Worm (Caenorhabditis elegans) whole organism, L4/young adult: Measurements from ENCODE around the gene F45E1.4.

ENCODE experiments used
- W03F9.2 ChIP-seq: fragments of 150-350 bp; optimal IDR thresholded peaks from 2 replicates; lab custom pipeline; 2014; ENCODE audit warnings: missing biosample characterization, missing genetic modification characterization
- dao-5 ChIP-seq: sonication (generic microtip); optimal IDR thresholded peaks from 2 replicates; lab custom pipeline; 2016; ENCODE audit warnings: missing genotype, missing genetic modification characterization, moderate library complexity, missing compliant biosample characterization
- him-1 ChIP-seq: sonication (generic microtip); optimal IDR thresholded peaks from 2 replicates; lab custom pipeline; 2016; ENCODE audit warnings: missing genotype, missing genetic modification reagents, missing genetic modification characterization, missing compliant biosample characterization

F45E1.4 gene

DNA sequence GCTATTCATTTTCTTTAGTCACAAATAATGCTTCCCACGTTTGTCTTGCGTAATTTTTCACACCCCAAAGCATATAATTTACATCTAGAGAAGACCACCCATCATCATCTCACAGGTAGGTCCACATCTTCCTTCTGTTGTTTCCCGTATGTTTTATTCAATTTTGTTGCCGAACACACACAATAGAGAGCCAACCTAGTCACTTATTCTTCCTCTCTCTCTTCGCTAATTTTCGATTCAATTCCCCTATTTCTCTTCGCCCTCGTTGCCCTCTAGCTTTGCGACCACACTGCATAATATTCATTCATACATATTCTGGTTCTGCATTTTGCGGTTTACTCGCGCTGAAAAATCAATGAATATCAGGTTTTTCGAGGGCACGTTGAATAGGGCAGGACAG is 20.2 kb downstream of the F45E1.4 start:
- TF ChIP-seq W03F9.2 (tag; lab: Kevin White, UChicago) (no peak), dao-5 (tag; lab: Kevin White, UChicago) (no peak), him-1 (tag; lab: Kevin White, UChicago) (no peak)

DNA sequence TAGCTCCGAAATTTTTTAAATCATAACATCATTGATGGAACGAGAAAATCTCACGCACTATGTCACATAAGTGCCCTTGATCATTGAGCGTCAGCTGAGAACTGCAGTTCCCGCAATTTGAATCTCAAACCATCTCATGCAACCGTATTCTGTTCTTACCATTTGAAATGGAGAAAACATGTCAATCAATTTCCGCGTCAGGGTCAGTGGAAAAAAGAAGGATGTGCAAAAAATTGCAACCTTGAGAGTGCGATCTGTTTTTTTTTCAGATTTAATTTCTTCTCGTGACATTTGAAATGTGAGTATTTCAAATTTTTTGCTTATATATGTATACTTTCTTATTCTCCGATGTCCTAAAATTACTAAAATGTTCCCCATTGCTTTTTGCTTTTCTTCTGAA is 24.9 kb downstream of the F45E1.4 start:
- TF ChIP-seq W03F9.2 (tag; lab: Kevin White, UChicago) (no peak), dao-5 (tag; lab: Kevin White, UChicago) (no peak), him-1 (tag; lab: Kevin White, UChicago) (no peak)

DNA sequence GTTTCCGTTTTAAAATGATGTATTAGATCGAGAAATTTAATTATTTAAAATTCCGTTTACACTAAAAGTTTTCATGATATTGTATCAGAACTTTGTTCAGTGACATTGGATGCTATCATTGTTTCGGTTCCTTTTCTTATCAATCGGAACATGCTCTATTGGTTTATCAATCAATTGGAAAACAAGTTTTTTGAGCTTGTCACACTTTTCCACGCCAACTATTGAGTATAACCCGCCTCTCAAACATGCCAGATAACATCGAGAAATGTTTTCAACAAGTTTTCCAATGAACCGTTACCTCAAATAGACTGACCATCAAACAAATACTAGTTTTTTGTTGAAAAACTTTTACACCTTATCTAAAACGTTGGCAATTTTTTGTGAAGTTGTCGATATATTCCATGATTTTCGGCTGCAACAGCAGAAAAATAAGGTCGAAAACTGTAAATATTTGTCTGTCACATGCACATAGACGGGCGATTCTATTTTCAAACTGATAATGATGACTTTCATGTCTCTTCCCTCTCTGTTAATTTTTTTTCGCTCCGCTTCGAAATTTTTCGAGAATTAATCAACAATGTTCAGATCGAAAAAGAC is 28.7 kb downstream of the F45E1.4 start, which contains the start of gene unk-1:
Gene unk-1, plus strand, starts transcription at position 577 of the 597 bp plus-strand sequence.
- TF ChIP-seq dao-5 (tag; lab: Kevin White, UChicago) (no peak), W03F9.2 (tag; lab: Kevin White, UChicago) (no peak), him-1 (tag; lab: Kevin White, UChicago) (no peak)

DNA sequence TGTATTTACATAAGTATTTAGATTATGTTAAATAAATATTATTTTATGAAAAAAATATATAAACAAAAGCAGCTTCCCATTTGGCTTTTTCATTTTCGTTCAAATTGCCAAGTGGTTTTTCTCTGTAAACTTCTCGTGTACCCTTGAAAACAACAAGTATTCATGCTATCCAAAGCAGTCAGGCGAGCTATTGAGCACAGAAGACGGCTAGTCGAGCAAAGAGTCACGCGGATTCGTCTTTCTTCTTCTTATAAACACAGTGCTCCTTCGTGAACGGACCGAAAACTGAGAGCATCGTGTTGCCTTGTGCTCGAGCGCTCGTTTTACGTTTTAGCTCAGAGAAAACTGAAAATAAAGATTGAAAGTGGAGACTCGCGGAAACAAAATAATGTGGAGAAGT is 30.1 kb downstream of the F45E1.4 start:
- TF ChIP-seq him-1 (tag; lab: Kevin White, UChicago) (peak; percentile 0), dao-5 (tag; lab: Kevin White, UChicago) (no peak), W03F9.2 (tag; lab: Kevin White, UChicago) (no peak)

DNA sequence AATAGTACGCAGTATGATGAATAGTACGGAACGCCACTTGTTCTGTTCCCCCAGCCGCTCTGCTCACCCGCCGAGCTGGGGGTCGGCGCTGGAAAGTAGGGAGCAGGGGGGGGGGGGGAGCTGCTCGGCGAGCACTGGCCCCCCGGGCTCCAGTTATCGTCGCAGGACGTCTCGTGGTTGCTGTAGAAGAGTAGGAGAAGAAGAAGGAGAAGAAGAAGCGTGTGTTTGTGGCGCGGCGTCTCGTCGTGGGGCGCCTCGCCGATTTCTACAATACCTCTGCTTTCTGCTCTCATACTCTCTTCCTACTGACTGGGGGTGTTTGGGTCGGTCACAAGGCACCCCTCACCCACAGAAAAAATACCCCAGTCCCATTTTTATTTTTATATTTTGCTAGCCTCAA is 31.5 kb downstream of the F45E1.4 start:
- TF ChIP-seq W03F9.2 (tag; lab: Kevin White, UChicago) (no peak), him-1 (tag; lab: Kevin White, UChicago) (peak; percentile 58)

DNA sequence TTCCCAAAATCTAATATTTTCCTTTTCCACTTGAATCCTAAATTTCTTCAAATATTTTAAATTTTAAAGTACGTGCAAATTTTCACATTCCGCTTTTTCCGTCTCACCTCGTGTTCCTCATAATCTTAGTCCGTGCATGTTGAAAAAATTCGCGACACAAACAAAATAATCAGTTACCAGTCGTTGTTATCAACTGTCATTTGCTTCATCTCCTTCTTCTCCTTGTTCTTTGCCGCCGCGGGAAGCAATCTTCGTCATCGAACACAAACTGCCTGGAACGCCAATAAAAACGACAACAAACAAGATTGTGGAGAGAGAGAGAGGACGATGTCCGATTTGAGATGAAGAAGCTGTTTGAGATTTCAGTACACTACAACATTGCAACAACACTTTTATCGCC is 32.0 kb downstream of the F45E1.4 start, which contains the start of gene C34D10.5:
Gene C34D10.5, plus strand, starts transcription at position 269 of the 400 bp plus-strand sequence.
- no peak for TF ChIP-seq dao-5 (tag; lab: Kevin White, UChicago)

DNA sequence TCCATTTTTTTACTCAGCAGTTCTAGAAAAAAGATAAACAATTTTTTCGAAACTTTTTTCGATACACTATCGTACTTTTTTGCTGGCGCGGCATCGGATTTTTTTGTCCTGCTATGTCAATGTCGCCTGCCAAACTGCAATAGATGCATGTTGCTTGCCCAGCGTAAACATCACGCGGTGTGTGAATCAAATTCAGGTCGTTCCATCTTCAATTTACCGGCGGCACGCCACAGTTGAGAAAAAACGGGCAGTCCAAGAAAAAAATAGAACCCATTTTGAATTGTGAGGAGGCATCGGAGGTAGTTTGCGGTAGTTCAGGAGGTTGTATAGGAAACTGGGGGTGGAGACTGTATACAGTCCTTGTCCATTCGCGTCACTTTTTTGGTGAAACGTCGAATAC is 32.7 kb downstream of the F45E1.4 start:
- TF ChIP-seq him-1 (tag; lab: Kevin White, UChicago) (no peak), dao-5 (tag; lab: Kevin White, UChicago) (peak; percentile 2)

DNA sequence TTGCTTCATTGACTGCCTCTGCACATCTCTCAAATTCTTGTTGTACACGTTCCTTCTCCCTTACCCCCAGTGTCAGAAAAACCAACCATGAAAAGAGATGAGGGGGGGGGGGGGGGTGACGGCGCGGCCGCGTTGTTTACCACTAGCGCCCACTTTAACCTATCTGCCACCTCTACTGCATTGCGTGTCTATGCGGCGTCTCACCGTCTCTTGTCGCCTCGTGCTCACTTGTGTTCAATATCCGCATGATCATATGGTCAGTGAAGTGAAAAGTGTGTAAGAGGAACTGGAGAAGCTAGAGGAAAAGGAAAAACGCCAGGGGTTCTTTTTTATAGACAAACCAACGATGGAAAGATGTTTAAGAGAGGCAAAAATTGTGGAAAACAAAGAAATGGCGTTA is 33.9 kb downstream of the F45E1.4 start:
- TF ChIP-seq dao-5 (tag; lab: Kevin White, UChicago), result peak; percentile 16
- TF ChIP-seq W03F9.2 (tag; lab: Kevin White, UChicago), result peak; percentile 2
- peak; percentile 86 for TF ChIP-seq him-1 (tag; lab: Kevin White, UChicago)

DNA sequence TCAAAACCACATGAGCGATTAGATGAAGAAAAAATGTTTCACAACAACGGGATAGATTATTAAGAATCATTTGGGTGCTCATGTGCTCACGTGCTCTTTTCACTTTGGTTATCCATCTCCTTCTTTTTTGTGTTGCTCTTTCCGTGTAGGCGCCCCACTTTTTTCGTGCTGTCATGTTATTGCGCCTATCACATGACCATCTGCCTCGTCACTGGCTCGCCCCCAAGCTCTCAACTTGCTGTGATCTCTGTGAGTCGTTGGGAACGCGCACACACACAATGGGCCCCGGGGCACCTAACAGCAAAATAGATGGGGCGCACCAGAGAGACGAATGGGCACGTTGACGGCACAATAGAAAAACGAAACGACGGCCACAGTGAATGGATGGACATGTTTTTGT is 35.8 kb downstream of the F45E1.4 start:
- no peak for TF ChIP-seq dao-5 (tag; lab: Kevin White, UChicago)
- TF ChIP-seq W03F9.2 (tag; lab: Kevin White, UChicago), result no peak
- peak; percentile 89 for TF ChIP-seq him-1 (tag; lab: Kevin White, UChicago)

DNA sequence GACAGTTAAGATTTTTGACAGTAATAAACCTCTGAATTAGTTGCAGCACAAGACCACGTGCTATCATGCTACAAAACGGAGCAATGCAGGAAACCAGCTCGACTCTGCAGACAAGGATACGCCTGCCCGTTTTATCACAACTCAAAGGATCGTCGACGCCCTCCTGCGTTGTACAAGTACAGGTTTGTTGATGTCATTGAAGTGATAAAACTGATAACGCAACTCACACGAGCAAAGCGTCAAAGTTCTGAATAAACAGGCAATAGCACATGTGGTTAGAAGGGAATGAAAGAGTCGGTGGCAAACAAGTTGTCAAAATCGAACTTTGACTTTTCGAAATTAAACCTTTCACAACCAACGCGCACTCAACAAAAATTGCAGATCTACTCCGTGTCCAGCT is 36.9 kb downstream of the F45E1.4 start:
- TF ChIP-seq dao-5 (tag; lab: Kevin White, UChicago) (no peak), him-1 (tag; lab: Kevin White, UChicago) (no peak), W03F9.2 (tag; lab: Kevin White, UChicago) (no peak)

DNA sequence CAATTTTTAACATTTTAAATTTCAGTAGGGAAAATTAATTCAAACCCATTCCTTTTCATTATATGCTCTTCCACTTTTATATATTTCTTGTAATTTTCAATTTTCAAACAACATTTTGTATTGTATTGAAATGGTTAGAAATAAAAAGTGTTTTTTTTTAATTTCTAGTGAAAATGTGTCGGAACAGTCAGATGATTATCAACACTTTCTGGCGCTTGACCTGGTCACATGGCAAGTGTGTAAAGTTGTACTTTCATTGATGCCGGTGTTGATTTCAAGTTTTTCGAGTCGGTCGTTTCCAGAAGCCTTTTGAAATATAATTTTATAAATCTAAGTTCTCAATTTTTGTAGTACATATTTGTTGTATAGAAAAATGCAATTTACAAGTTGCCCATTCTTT is 40.9 kb downstream of the F45E1.4 start:
- TF ChIP-seq dao-5 (tag; lab: Kevin White, UChicago) (no peak), W03F9.2 (tag; lab: Kevin White, UChicago) (no peak), him-1 (tag; lab: Kevin White, UChicago) (no peak)

DNA sequence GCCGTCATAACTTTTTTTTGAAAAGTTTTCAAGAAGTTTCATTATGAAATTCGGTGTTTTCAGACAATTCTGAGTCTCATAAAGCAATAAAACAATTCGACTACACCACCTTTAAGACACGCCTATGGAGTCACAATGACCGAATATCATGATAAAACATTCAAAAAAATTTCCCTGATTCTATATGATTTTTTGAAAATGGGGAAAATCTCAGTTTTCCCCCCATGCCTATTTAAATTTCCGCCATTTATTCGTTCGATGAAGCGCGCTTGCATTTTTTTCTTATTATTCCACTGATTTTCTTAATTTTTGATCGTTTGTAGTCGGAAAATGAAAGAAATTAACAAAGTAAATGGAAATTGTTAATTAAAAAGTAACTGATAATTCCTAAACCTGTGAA is 41.7 kb downstream of the F45E1.4 start:
- TF ChIP-seq dao-5 (tag; lab: Kevin White, UChicago) (no peak), him-1 (tag; lab: Kevin White, UChicago) (no peak), W03F9.2 (tag; lab: Kevin White, UChicago) (no peak)

DNA sequence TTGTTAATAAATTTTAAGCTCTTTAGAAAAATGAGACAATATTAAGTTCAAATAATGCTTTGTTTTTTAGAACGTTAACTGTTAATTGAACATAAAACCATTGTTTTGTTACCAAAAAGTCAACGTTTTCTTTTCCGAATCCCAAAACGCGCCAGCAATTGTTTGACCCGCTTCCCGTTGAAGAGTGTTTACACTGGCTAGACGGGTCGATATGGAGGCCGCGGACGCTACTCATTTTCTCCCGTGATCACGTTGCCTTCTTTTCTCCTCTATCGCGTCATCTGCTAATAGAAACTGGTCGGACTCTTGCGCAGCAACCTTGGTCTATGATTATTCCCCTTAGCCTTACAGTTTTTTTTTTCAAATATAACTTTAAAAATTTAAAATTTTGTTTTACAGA is 43.3 kb downstream of the F45E1.4 start, which contains the start of gene C34D10.1:
Gene C34D10.1, plus strand, starts transcription at position 400 of the 400 bp plus-strand sequence.
- TF ChIP-seq W03F9.2 (tag; lab: Kevin White, UChicago) (no peak), him-1 (tag; lab: Kevin White, UChicago) (peak; percentile 17), dao-5 (tag; lab: Kevin White, UChicago) (no peak)

DNA sequence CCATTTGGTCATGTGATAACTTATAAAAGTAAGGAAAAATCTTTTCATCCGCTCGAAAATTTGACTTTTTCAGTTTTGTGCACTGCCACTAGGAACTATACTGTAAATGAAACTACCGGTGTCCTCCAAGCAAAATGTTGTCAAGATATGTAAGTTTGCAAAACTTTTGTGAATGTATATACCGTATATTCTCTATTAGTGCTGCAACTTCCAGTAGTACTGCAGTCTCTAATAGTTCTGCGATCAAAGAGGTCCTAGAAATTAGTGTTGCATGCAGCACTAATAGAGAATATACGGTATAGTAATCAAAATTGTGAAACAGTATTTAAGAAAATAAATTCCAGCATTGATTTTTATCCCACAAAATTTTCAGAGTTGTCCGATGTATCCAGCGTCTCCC is 44.3 kb downstream of the F45E1.4 start:
- no peak for TF ChIP-seq W03F9.2 (tag; lab: Kevin White, UChicago)
- TF ChIP-seq him-1 (tag; lab: Kevin White, UChicago), result no peak
